Fruit fly (Drosophila melanogaster) whole organism, embryonic: ENCODE measurements around the gene kirre.

Experiments used
- Atf-2 ChIP-seq: fragments of 200-800 bp; sonication (Bioruptor generic); optimal IDR thresholded peaks from 2 replicates; lab custom pipeline; 2016; ENCODE audit warnings: missing biosample characterization, missing genetic modification characterization
- CG13894 ChIP-seq: fragments of 200-800 bp; sonication (Bioruptor generic); optimal IDR thresholded peaks from 3 replicates; lab custom pipeline; 2018; ENCODE audit warnings: missing biosample characterization, mild to moderate bottlenecking, missing genetic modification characterization, moderate library complexity
- CG14860 ChIP-seq: fragments of 200-800 bp; sonication (Bioruptor generic); IDR thresholded peaks from 3 replicates; pipeline ENCODE4 v1.3.6; 2022; ENCODE audit warnings: missing biosample characterization, missing genetic modification characterization; ENCODE audit not compliant: partially characterized antibody
- CG16813 ChIP-seq: fragments of 200-800 bp; sonication (Bioruptor generic); IDR thresholded peaks from 3 replicates; pipeline ENCODE4 v1.3.6; 2022; ENCODE audit warnings: missing biosample characterization, missing genetic modification characterization; ENCODE audit not compliant: partially characterized antibody
- CG17912 ChIP-seq: fragments of 200-800 bp; sonication (Bioruptor generic); optimal IDR thresholded peaks from 2 replicates; lab custom pipeline; 2018; ENCODE audit warnings: missing biosample characterization, mild to moderate bottlenecking, missing genetic modification characterization
- CG2712 ChIP-seq: fragments of 200-800 bp; optimal IDR thresholded peaks from 3 replicates; lab custom pipeline; 2019; ENCODE audit warnings: missing biosample characterization, mild to moderate bottlenecking, missing genetic modification characterization, moderate library complexity
- CG30020 ChIP-seq: fragments of 200-800 bp; optimal IDR thresholded peaks from 2 replicates; lab custom pipeline; 2019; ENCODE audit warnings: missing biosample characterization, mild to moderate bottlenecking, missing genetic modification characterization, moderate library complexity
- CG32772 ChIP-seq: fragments of 200-800 bp; sonication (Bioruptor generic); IDR thresholded peaks from 2 replicates; pipeline ENCODE4 v1.3.6; 2022; ENCODE audit warnings: missing biosample characterization, missing genetic modification characterization
- CG4328 ChIP-seq: fragments of 200-800 bp; sonication (Bioruptor generic); optimal IDR thresholded peaks from 3 replicates; lab custom pipeline; 2017; ENCODE audit warnings: missing biosample characterization, missing genetic modification reagents, missing genetic modification characterization
- CG4404 ChIP-seq: fragments of 200-800 bp; sonication (Bioruptor generic); IDR thresholded peaks from 2 replicates; pipeline ENCODE4 v1.3.6; 2022; ENCODE audit warnings: missing biosample characterization, missing genetic modification characterization
- CG4617 ChIP-seq: fragments of 200-800 bp; sonication (Bioruptor generic); optimal IDR thresholded peaks from 3 replicates; lab custom pipeline; 2016; ENCODE audit warnings: missing biosample characterization, missing genetic modification characterization, borderline replicate concordance
- CG5245 ChIP-seq: fragments of 200-800 bp; sonication (Bioruptor generic); optimal IDR thresholded peaks from 3 replicates; lab custom pipeline; 2016; ENCODE audit warnings: missing biosample characterization, missing genetic modification characterization
- CG5953 ChIP-seq: fragments of 200-800 bp; sonication (Bioruptor generic); IDR thresholded peaks from 2 replicates; pipeline ENCODE4 v1.3.6; 2022; ENCODE audit warnings: missing biosample characterization, missing genetic modification characterization
- CG8388 ChIP-seq: fragments of 200-800 bp; sonication (Bioruptor generic); optimal IDR thresholded peaks from 2 replicates; lab custom pipeline; 2019; ENCODE audit warnings: missing biosample characterization, mild to moderate bottlenecking, missing genetic modification characterization, moderate library complexity
- CG9437 ChIP-seq: fragments of 200-800 bp; sonication (Bioruptor generic); optimal IDR thresholded peaks from 2 replicates; lab custom pipeline; 2018; ENCODE audit warnings: missing biosample characterization, mild to moderate bottlenecking, missing genetic modification characterization
- CG9817 ChIP-seq: fragments of 200-800 bp; sonication (Bioruptor generic); optimal IDR thresholded peaks from 2 replicates; lab custom pipeline; 2018; ENCODE audit warnings: missing biosample characterization, mild to moderate bottlenecking, missing genetic modification characterization, moderate library complexity
- Camta ChIP-seq: fragments of 200-800 bp; sonication (Bioruptor generic); optimal IDR thresholded peaks from 2 replicates; lab custom pipeline; 2016; ENCODE audit warnings: missing biosample characterization, missing genetic modification characterization
- Chrac-16 ChIP-seq: fragments of 200-800 bp; sonication (Bioruptor generic); optimal IDR thresholded peaks from 3 replicates; lab custom pipeline; 2016; ENCODE audit warnings: missing biosample characterization, missing genetic modification characterization
- CoRest ChIP-seq: fragments of 200-800 bp; sonication (Bioruptor generic); optimal IDR thresholded peaks from 3 replicates; lab custom pipeline; 2018; ENCODE audit warnings: missing biosample characterization, mild to moderate bottlenecking, missing genetic modification characterization, moderate library complexity
- Hey ChIP-seq: fragments of 200-800 bp; sonication (Bioruptor generic); optimal IDR thresholded peaks from 3 replicates; lab custom pipeline; 2018; ENCODE audit warnings: missing biosample characterization, mild to moderate bottlenecking, missing genetic modification characterization
- NC2β ChIP-seq: fragments of 200-800 bp; sonication (Bioruptor generic); optimal IDR thresholded peaks from 2 replicates; lab custom pipeline; 2016; ENCODE audit warnings: missing biosample characterization, missing genetic modification characterization
- Nf-YA ChIP-seq: fragments of 200-800 bp; sonication (Bioruptor generic); IDR thresholded peaks from 2 replicates; pipeline ENCODE4 v1.3.6; 2022; ENCODE audit warnings: missing biosample characterization, missing genetic modification characterization
- Oli ChIP-seq: fragments of 200-800 bp; sonication (Bioruptor generic); optimal IDR thresholded peaks from 2 replicates; lab custom pipeline; 2018; ENCODE audit warnings: missing biosample characterization, mild to moderate bottlenecking, missing genetic modification characterization, moderate library complexity
- Optix ChIP-seq: fragments of 200-800 bp; sonication (Bioruptor generic); IDR thresholded peaks from 3 replicates; pipeline ENCODE4 v1.3.6; 2022; ENCODE audit warnings: missing biosample characterization, missing genetic modification characterization
- Sry-β ChIP-seq: fragments of 200-800 bp; sonication (Bioruptor generic); optimal IDR thresholded peaks from 2 replicates; lab custom pipeline; 2018; ENCODE audit warnings: missing biosample characterization, mild to moderate bottlenecking, missing genetic modification characterization, moderate library complexity
- Ssrp ChIP-seq: fragments of 200-800 bp; sonication (Bioruptor generic); optimal IDR thresholded peaks from 2 replicates; lab custom pipeline; 2018; ENCODE audit warnings: missing biosample characterization, mild to moderate bottlenecking, missing genetic modification characterization, moderate library complexity
- Tbp ChIP-seq: fragments of >200 bp; optimal IDR thresholded peaks from 2 replicates; lab custom pipeline; 2018; ENCODE audit warnings: missing biosample characterization, missing genetic modification characterization
- ac ChIP-seq: fragments of 200-800 bp; sonication (Bioruptor generic); optimal IDR thresholded peaks from 3 replicates; lab custom pipeline; 2017; ENCODE audit warnings: missing biosample characterization, mild to moderate bottlenecking, missing genetic modification characterization
- da ChIP-seq: fragments of 200-800 bp; sonication (Bioruptor generic); optimal IDR thresholded peaks from 2 replicates; lab custom pipeline; 2016; ENCODE audit warnings: missing biosample characterization, missing genetic modification characterization
- dm ChIP-seq: fragments of 200-800 bp; sonication (Bioruptor generic); optimal IDR thresholded peaks from 3 replicates; lab custom pipeline; 2016; ENCODE audit warnings: missing biosample characterization, missing genetic modification characterization
- emc ChIP-seq: fragments of 200-800 bp; sonication (Bioruptor generic); optimal IDR thresholded peaks from 2 replicates; lab custom pipeline; 2016; ENCODE audit warnings: missing biosample characterization, missing genetic modification characterization
- fd102C ChIP-seq: fragments of 200-800 bp; sonication (Bioruptor generic); optimal IDR thresholded peaks from 2 replicates; lab custom pipeline; 2018; ENCODE audit warnings: missing biosample characterization, mild to moderate bottlenecking, missing genetic modification characterization, moderate library complexity
- fd96Cb ChIP-seq: fragments of 200-800 bp; sonication (Bioruptor generic); optimal IDR thresholded peaks from 2 replicates; lab custom pipeline; 2018; ENCODE audit warnings: missing biosample characterization, mild to moderate bottlenecking, missing genetic modification characterization, moderate library complexity
- fu2 ChIP-seq: fragments of 200-800 bp; sonication (Bioruptor generic); optimal IDR thresholded peaks from 2 replicates; lab custom pipeline; 2016; ENCODE audit warnings: missing biosample characterization, missing genetic modification characterization
- gt ChIP-seq: fragments of 200-800 bp; sonication (Bioruptor generic); IDR thresholded peaks from 2 replicates; pipeline ENCODE4 v1.3.6; 2022; ENCODE audit warnings: missing biosample characterization, missing genetic modification characterization
- ham ChIP-seq: fragments of 200-800 bp; sonication (Bioruptor generic); IDR thresholded peaks from 2 replicates; pipeline ENCODE4 v1.3.6; 2022; ENCODE audit warnings: missing biosample characterization, missing genetic modification characterization
- hb ChIP-seq: fragments of 200-800 bp; sonication (Bioruptor generic); IDR thresholded peaks from 3 replicates; pipeline ENCODE4 v1.3.6; 2022; ENCODE audit warnings: missing biosample characterization, missing genetic modification characterization; ENCODE audit not compliant: partially characterized antibody
- hth ChIP-seq: fragments of >200 bp; optimal IDR thresholded peaks from 2 replicates; lab custom pipeline; 2017; ENCODE audit warnings: inconsistent platforms
- kay ChIP-seq: fragments of 200-800 bp; sonication (Bioruptor generic); optimal IDR thresholded peaks from 2 replicates; lab custom pipeline; 2016; ENCODE audit warnings: missing biosample characterization, missing genetic modification characterization
- knrl ChIP-seq: fragments of 200-800 bp; sonication (Bioruptor generic); IDR thresholded peaks from 3 replicates; pipeline ENCODE4 v1.3.6; 2022; ENCODE audit warnings: missing biosample characterization, missing genetic modification characterization; ENCODE audit not compliant: partially characterized antibody
- mirr ChIP-seq: fragments of 200-800 bp; sonication (Bioruptor generic); optimal IDR thresholded peaks from 3 replicates; lab custom pipeline; 2018; ENCODE audit warnings: missing biosample characterization, mild to moderate bottlenecking, missing genetic modification characterization
- pan ChIP-seq, 4 experiments: fragments of >200 bp in 3 of 4; fragments of 200-800 bp in 1 of 4; sonication (Bioruptor generic) in 1 of 4; optimal IDR thresholded peaks in 3 of 4; IDR thresholded peaks in 1 of 4; 2 replicates each; pipeline versions ENCODE4 v1.3.6 to Lab custom; 2017 to 2022; ENCODE audit warnings: missing biosample characterization in 2 of 4, missing genetic modification characterization in 2 of 4, mixed read lengths in 1 of 4
- pho ChIP-seq: fragments of 200-800 bp; sonication (Bioruptor generic); optimal IDR thresholded peaks from 2 replicates; lab custom pipeline; 2016; ENCODE audit warnings: missing biosample characterization, missing genetic modification characterization
- sens ChIP-seq: fragments of 200-800 bp; sonication (Bioruptor generic); peaks from one replicate; lab custom pipeline; 2016; ENCODE audit warnings: missing biosample characterization, missing genetic modification characterization
- shn ChIP-seq: fragments of 200-800 bp; sonication (Bioruptor generic); optimal IDR thresholded peaks from 3 replicates; lab custom pipeline; 2016; ENCODE audit warnings: missing biosample characterization, missing genetic modification characterization
- tap ChIP-seq: fragments of 200-800 bp; optimal IDR thresholded peaks from 3 replicates; lab custom pipeline; 2019; ENCODE audit warnings: missing biosample characterization, mild to moderate bottlenecking, missing genetic modification characterization, moderate library complexity
- toy ChIP-seq: fragments of 200-800 bp; sonication (Bioruptor generic); IDR thresholded peaks from 2 replicates; pipeline ENCODE4 v1.3.6; 2022; ENCODE audit warnings: missing biosample characterization, missing genetic modification characterization
- unpg ChIP-seq: fragments of 200-800 bp; sonication (Bioruptor generic); optimal IDR thresholded peaks from 3 replicates; lab custom pipeline; 2018; ENCODE audit warnings: missing biosample characterization, mild to moderate bottlenecking, missing genetic modification characterization, moderate library complexity
- vnd ChIP-seq: fragments of 200-800 bp; sonication (Bioruptor generic); IDR thresholded peaks from 3 replicates; pipeline ENCODE4 v1.3.6; 2022; ENCODE audit warnings: missing biosample characterization, missing genetic modification characterization; ENCODE audit not compliant: partially characterized antibody
- wdn ChIP-seq: fragments of 200-800 bp; sonication (Bioruptor generic); IDR thresholded peaks from 2 replicates; pipeline ENCODE4 v1.3.6; 2022; ENCODE audit warnings: missing biosample characterization, missing genetic modification characterization
- zen ChIP-seq: fragments of 200-800 bp; sonication (Bioruptor generic); optimal IDR thresholded peaks from 3 replicates; lab custom pipeline; 2018; ENCODE audit warnings: missing biosample characterization, mild to moderate bottlenecking, missing genetic modification characterization, moderate library complexity

kirre gene

DNA sequence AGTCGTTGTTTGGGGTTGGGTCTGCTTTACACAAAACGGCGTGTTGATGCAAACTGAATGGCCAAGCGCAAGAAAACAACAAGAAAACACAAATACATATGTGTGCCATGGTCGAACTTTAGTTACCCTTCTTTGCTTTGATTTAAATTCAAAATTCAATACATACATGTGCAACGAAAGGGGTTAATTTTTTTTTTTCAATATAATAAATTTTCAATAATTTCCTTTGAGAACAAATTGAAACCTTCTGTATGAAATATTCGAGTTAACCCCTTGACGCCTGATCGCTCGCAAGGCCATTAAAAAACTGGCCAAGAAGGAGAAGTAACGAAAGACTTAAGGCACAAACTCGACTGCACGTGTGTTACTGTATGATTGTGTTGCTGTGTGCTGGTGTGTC, 278.5 kb downstream of the kirre start (continued):
- TF ChIP-seq CG8388 (GFP tag; lab: Kevin White, UChicago) (peak; percentile 67), wdn (GFP tag; lab: Robert Waterston, UW) (no peak), CG4617 (GFP tag; lab: Kevin White, UChicago) (no peak), gt (GFP tag; lab: Robert Waterston, UW) (no peak), tap (peak; percentile 4), Oli (tag; lab: Kevin White, UChicago) (peak; percentile 77), fd96Cb (tag; lab: Kevin White, UChicago) (peak; percentile 70), toy (GFP tag; lab: Robert Waterston, UW) (no peak), pan (optimal IDR thresholded peaks at IDR 0.05; lab: Kevin White, UChicago) (no peak), pan (GFP tag; optimal IDR thresholded peaks at IDR 0.05 in 1 of 2, IDR thresholded peaks at IDR 0.05 in 1 of 2) (peak in 1 of 2 experiments; percentile 73), hth (lab: Kevin White, UChicago) (no peak), zen (tag; lab: Kevin White, UChicago) (peak; percentile 22), CG13894 (no peak), CG9437 (GFP tag; lab: Kevin White, UChicago) (peak; percentile 26), CG4328 (GFP tag; lab: Kevin White, UChicago) (no peak), knrl (GFP tag; lab: Robert Waterston, UW) (no peak), CG14860 (GFP tag; lab: Robert Waterston, UW) (no peak), pho (GFP tag; lab: Kevin White, UChicago) (no peak), Hey (no peak), CG9817 (tag; lab: Kevin White, UChicago) (no peak), Tbp (GFP tag; lab: Kevin White, UChicago) (no peak), unpg (GFP tag; lab: Kevin White, UChicago) (peak; percentile 70), dm (GFP tag; lab: Kevin White, UChicago) (peak; percentile 3), CG17912 (GFP tag; lab: Kevin White, UChicago) (no peak), Nf-YA (GFP tag; lab: Robert Waterston, UW) (peak; percentile 53), kay (GFP tag; lab: Kevin White, UChicago) (peak; percentile 26), CG2712 (tag; lab: Kevin White, UChicago) (peak; percentile 76), CG5953 (GFP tag; lab: Robert Waterston, UW) (0 out of 2 replicates have a peak, but pooled peaks have one; percentile 16), CoRest (tag; lab: Kevin White, UChicago) (peak; percentile 74), ac (GFP tag; lab: Kevin White, UChicago) (no peak), NC2β (GFP tag; lab: Kevin White, UChicago) (no peak), emc (no peak), hb (GFP tag; lab: Robert Waterston, UW) (no peak), Optix (GFP tag; lab: Robert Waterston, UW) (peak; percentile 17; the same call in 1 of the 3 replicates), Ssrp (peak; percentile 69), fu2 (GFP tag; lab: Kevin White, UChicago) (no peak), da (GFP tag; lab: Kevin White, UChicago) (no peak), CG4404 (GFP tag; lab: Robert Waterston, UW) (peak; percentile 30; the same call in 1 of the 2 replicates), CG16813 (GFP tag; lab: Robert Waterston, UW) (no peak), vnd (GFP tag; lab: Robert Waterston, UW) (no peak), ham (GFP tag; lab: Robert Waterston, UW) (no peak), mirr (GFP tag; lab: Kevin White, UChicago) (no peak), CG5245 (GFP tag; lab: Kevin White, UChicago) (peak; percentile 43), CG30020 (tag; lab: Kevin White, UChicago) (no peak), Sry-β (GFP tag; lab: Kevin White, UChicago) (no peak), CG32772 (peak; percentile 68), Atf-2 (no peak), shn (GFP tag; lab: Kevin White, UChicago) (no peak), Chrac-16 (GFP tag; lab: Kevin White, UChicago) (peak; percentile 30), Camta (GFP tag; lab: Kevin White, UChicago) (peak; percentile 16), sens (peak; percentile 86), fd102C (GFP tag; lab: Kevin White, UChicago) (no peak)
